Worm (Caenorhabditis elegans) whole organism, late embryonic: ENCODE measurements around the gene B0432.9.

Experiments
- K02D7.2 ChIP-seq: sonication (generic microtip); optimal IDR thresholded peaks from 2 replicates; lab custom pipeline; 2017; ENCODE audit warnings: mild to moderate bottlenecking, missing genetic modification characterization, missing compliant biosample characterization
- ama-1 ChIP-seq: fragments of 150-350 bp; optimal IDR thresholded peaks from 2 replicates; lab custom pipeline; 2014
- ceh-30 ChIP-seq: fragments of 150-350 bp; optimal IDR thresholded peaks from 2 replicates; lab custom pipeline; 2014; ENCODE audit warnings: missing biosample characterization, missing genetic modification characterization
- ceh-45 ChIP-seq: fragments of 200-800 bp; sonication (Bioruptor generic); IDR thresholded peaks from 2 replicates; pipeline ENCODE4 v1.3.6; 2022; ENCODE audit warnings: missing genetic modification reagents, missing genetic modification characterization, missing compliant biosample characterization
- dmd-4 ChIP-seq: sonication (generic microtip); optimal IDR thresholded peaks from 2 replicates; lab custom pipeline; 2016; ENCODE audit warnings: borderline replicate concordance, missing genetic modification characterization, missing compliant biosample characterization
- fax-1 ChIP-seq: sonication (generic microtip); optimal IDR thresholded peaks from 2 replicates; lab custom pipeline; 2016; ENCODE audit warnings: missing genotype, missing genetic modification characterization, missing compliant biosample characterization
- fkh-10 ChIP-seq: fragments of 150-350 bp; optimal IDR thresholded peaks from 2 replicates; lab custom pipeline; 2014; ENCODE audit warnings: missing biosample characterization, missing genetic modification reagents, missing genetic modification characterization
- nhr-11 ChIP-seq: fragments of 150-350 bp; optimal IDR thresholded peaks from 2 replicates; lab custom pipeline; 2014; ENCODE audit warnings: missing biosample characterization, missing genetic modification characterization
- pat-9 ChIP-seq: fragments of 200-800 bp; sonication (Bioruptor generic); optimal IDR thresholded peaks from 2 replicates; lab custom pipeline; 2018; ENCODE audit warnings: mild to moderate bottlenecking, missing genetic modification characterization, moderate library complexity, missing compliant biosample characterization
- pqm-1 ChIP-seq: sonication (generic microtip); optimal IDR thresholded peaks from 2 replicates; lab custom pipeline; 2016; ENCODE audit warnings: missing genetic modification characterization, missing compliant biosample characterization
- sox-4 ChIP-seq: sonication (generic microtip); optimal IDR thresholded peaks from 2 replicates; lab custom pipeline; 2017; ENCODE audit warnings: mild to moderate bottlenecking, missing genetic modification characterization, inconsistent platforms, missing compliant biosample characterization
- unc-55 ChIP-seq: sonication (generic microtip); optimal IDR thresholded peaks from 2 replicates; lab custom pipeline; 2017; ENCODE audit warnings: missing biosample characterization, missing genetic modification reagents, missing genetic modification characterization
- unc-86 ChIP-seq: sonication (generic microtip); optimal IDR thresholded peaks from 2 replicates; lab custom pipeline; 2016; ENCODE audit warnings: missing genetic modification characterization, missing compliant biosample characterization
- ztf-16 ChIP-seq: sonication (generic microtip); optimal IDR thresholded peaks from 2 replicates; lab custom pipeline; 2017; ENCODE audit warnings: missing genetic modification characterization, missing compliant biosample characterization

DNA sequence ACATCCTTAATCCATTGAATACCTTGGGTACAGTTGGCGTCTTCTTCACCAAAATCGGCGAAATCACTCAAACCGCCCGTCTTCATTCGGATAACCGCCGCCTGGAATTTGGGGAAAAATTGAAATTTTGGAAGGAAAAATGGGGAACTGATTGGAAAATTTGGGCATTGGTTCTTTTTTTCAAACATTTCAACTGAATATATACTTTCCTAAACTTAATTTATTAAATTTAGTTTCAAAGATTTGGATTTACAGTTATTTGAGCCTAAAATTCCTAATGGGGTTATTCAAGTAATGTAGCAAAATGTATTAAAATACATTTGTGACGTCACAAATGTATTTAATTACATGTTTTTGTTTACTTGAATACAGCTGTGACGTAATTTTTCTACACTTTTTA, 45.8 kb downstream of the B0432.9 start, which contains the start of gene laat-1:
- TF ChIP-seq ceh-30 (tag; lab: Kevin White, UChicago) (no peak), ama-1 (lab: Kevin White, UChicago) (no peak), pqm-1 (tag; lab: Kevin White, UChicago) (no peak), fax-1 (tag; lab: Kevin White, UChicago) (no peak), K02D7.2 (tag; lab: Kevin White, UChicago) (no peak), ceh-45 (GFP tag; lab: Robert Waterston, UW) (no peak), pat-9 (tag; lab: Kevin White, UChicago) (no peak), fkh-10 (GFP tag; lab: Kevin White, UChicago) (no peak), unc-86 (tag; lab: Kevin White, UChicago) (no peak), ztf-16 (tag; lab: Kevin White, UChicago) (no peak), nhr-11 (tag; lab: Kevin White, UChicago) (no peak), sox-4 (tag; lab: Kevin White, UChicago) (no peak), unc-55 (GFP tag; lab: Kevin White, UChicago) (no peak), dmd-4 (tag; lab: Kevin White, UChicago) (no peak)
